Fruit fly (Drosophila melanogaster) whole organism, wandering third instar larva: ENCODE results near the gene scf.

Experiments
- Vsx2 ChIP-seq: fragments of 200-300, 225-300 bp; sonication (Bioruptor generic); optimal IDR thresholded peaks from 2 replicates; lab custom pipeline; 2018; ENCODE audit warnings: missing biosample characterization, missing genetic modification characterization; ENCODE audit not compliant: partially characterized antibody
- brk ChIP-seq: fragments of 200-800 bp; sonication (Bioruptor generic); optimal IDR thresholded peaks from 2 replicates; lab custom pipeline; 2016; ENCODE audit warnings: missing biosample characterization, mild to moderate bottlenecking, missing genetic modification characterization
- dsf ChIP-seq: sonication (Bioruptor generic); optimal IDR thresholded peaks from 2 replicates; lab custom pipeline; 2016; ENCODE audit warnings: missing biosample characterization, missing genetic modification characterization, borderline replicate concordance
- h ChIP-seq: fragments of 200-800 bp; sonication (Bioruptor generic); optimal IDR thresholded peaks from 3 replicates; lab custom pipeline; 2016; ENCODE audit warnings: missing biosample characterization, mild to moderate bottlenecking, missing genetic modification characterization
- jim ChIP-seq: fragments of 175-275, 200-325 bp; sonication (Bioruptor generic); optimal IDR thresholded peaks from 2 replicates; lab custom pipeline; 2016; ENCODE audit warnings: missing biosample characterization, mild to moderate bottlenecking, missing genetic modification characterization
- pan ChIP-seq: fragments of >200 bp; optimal IDR thresholded peaks from 2 replicates; lab custom pipeline; 2017
- usp ChIP-seq: fragments of >200 bp; optimal IDR thresholded peaks from 2 replicates; lab custom pipeline; 2017; ENCODE audit warnings: missing biosample characterization, missing genetic modification characterization

DNA sequence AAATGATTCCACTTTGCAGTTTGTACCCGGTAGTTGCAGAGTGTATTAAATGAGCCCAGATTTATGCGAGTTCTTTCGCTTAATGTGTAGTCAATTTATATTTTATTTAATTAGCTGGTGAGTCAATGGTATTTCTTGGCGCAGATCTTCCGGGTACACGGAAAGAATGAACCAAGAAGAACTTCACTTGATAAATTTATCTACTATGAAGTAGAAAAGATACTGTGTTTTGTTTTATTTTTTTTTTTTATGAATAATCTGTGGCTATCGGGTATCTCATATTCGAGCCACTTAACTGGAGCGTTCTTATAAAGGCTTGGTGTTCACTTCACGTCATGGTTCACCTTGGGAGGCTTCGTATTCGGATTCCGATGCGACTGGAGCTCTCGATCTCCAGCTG is 33.5 kb upstream of the scf start:
- TF ChIP-seq dsf (GFP tag; lab: Kevin White, UChicago), result no peak
- TF ChIP-seq pan, result peak; percentile 25
- peak; percentile 71 for TF ChIP-seq h (GFP tag; lab: Kevin White, UChicago)
- TF ChIP-seq jim (GFP tag; lab: Kevin White, UChicago), result no peak
- no peak for TF ChIP-seq brk
- TF ChIP-seq Vsx2 (GFP tag; lab: Kevin White, UChicago), result no peak
- no peak for TF ChIP-seq usp
